Fruit fly (Drosophila melanogaster) whole organism, embryonic: ENCODE results near the gene Cyt-c1L.

Source experiments
- CG1024 ChIP-seq: fragments of 200-800 bp; sonication (Bioruptor generic); IDR thresholded peaks from 2 replicates; pipeline ENCODE4 v1.3.6; 2022; ENCODE audit warnings: missing biosample characterization, missing genetic modification characterization
- CG10321 ChIP-seq: fragments of 200-800 bp; sonication (Bioruptor generic); IDR thresholded peaks from 2 replicates; pipeline ENCODE4 v1.3.6; 2022; ENCODE audit warnings: missing biosample characterization, missing genetic modification characterization
- CG10565 ChIP-seq: fragments of 200-800 bp; sonication (Bioruptor generic); optimal IDR thresholded peaks from 3 replicates; lab custom pipeline; 2016; ENCODE audit warnings: missing biosample characterization, mild to moderate bottlenecking, missing genetic modification characterization
- CG11696 ChIP-seq: fragments of 200-800 bp; sonication (Bioruptor generic); IDR thresholded peaks from 2 replicates; pipeline ENCODE4 v1.3.6; 2022; ENCODE audit warnings: missing biosample characterization, missing genetic modification characterization
- CG12942 ChIP-seq: fragments of 200-800 bp; sonication (Bioruptor generic); optimal IDR thresholded peaks from 3 replicates; lab custom pipeline; 2016; ENCODE audit warnings: missing biosample characterization, missing genetic modification characterization
- CG14710 ChIP-seq: fragments of 200-800 bp; sonication (Bioruptor generic); optimal IDR thresholded peaks from 3 replicates; lab custom pipeline; 2019; ENCODE audit warnings: missing biosample characterization, mild to moderate bottlenecking, missing genetic modification characterization, moderate library complexity
- CG1529 ChIP-seq: fragments of 200-800 bp; sonication (Bioruptor generic); optimal IDR thresholded peaks from 3 replicates; lab custom pipeline; 2018; ENCODE audit warnings: missing biosample characterization, missing genetic modification characterization
- CG17359 ChIP-seq: fragments of 200-800 bp; sonication (Bioruptor generic); optimal IDR thresholded peaks from 3 replicates; lab custom pipeline; 2018; ENCODE audit warnings: missing biosample characterization, mild to moderate bottlenecking, missing genetic modification characterization, moderate library complexity
- CG17568 ChIP-seq: fragments of 200-800 bp; sonication (Bioruptor generic); optimal IDR thresholded peaks from 2 replicates; lab custom pipeline; 2018; ENCODE audit warnings: missing biosample characterization, mild to moderate bottlenecking, missing genetic modification characterization, moderate library complexity
- CG1832 ChIP-seq: fragments of 200-800 bp; sonication (Bioruptor generic); optimal IDR thresholded peaks from 2 replicates; lab custom pipeline; 2017; ENCODE audit warnings: missing biosample characterization, mild to moderate bottlenecking, missing genetic modification characterization, inconsistent platforms
- CG32532 ChIP-seq: fragments of 200-800 bp; sonication (Bioruptor generic); IDR thresholded peaks from 2 replicates; pipeline ENCODE4 v1.3.6; 2022; ENCODE audit warnings: missing biosample characterization, missing genetic modification characterization
- CG34224 ChIP-seq: fragments of 200-800 bp; sonication (Bioruptor generic); IDR thresholded peaks from 3 replicates; pipeline ENCODE4 v1.3.6; 2022; ENCODE audit warnings: missing biosample characterization, missing genetic modification characterization; ENCODE audit not compliant: partially characterized antibody
- CG3838 ChIP-seq: fragments of 200-800 bp; sonication (Bioruptor generic); optimal IDR thresholded peaks from 3 replicates; lab custom pipeline; 2016; ENCODE audit warnings: missing biosample characterization, missing genetic modification characterization
- CG4360 ChIP-seq: fragments of 200-800 bp; sonication (Bioruptor generic); IDR thresholded peaks from 2 replicates; pipeline ENCODE4 v1.3.6; 2022; ENCODE audit warnings: missing biosample characterization, missing genetic modification characterization
- CG4730 ChIP-seq: fragments of 200-800 bp; sonication (Bioruptor generic); IDR thresholded peaks from 2 replicates; pipeline ENCODE4 v1.3.6; 2022; ENCODE audit warnings: missing biosample characterization, missing genetic modification characterization
- CG4854 ChIP-seq: fragments of 200-800 bp; sonication (Bioruptor generic); optimal IDR thresholded peaks from 2 replicates; lab custom pipeline; 2016; ENCODE audit warnings: missing biosample characterization, missing genetic modification characterization, inconsistent platforms
- CG5953 ChIP-seq: fragments of 200-800 bp; sonication (Bioruptor generic); IDR thresholded peaks from 2 replicates; pipeline ENCODE4 v1.3.6; 2022; ENCODE audit warnings: missing biosample characterization, missing genetic modification characterization
- CG6765 ChIP-seq: fragments of 200-800 bp; sonication (Bioruptor generic); optimal IDR thresholded peaks from 3 replicates; lab custom pipeline; 2017; ENCODE audit warnings: missing biosample characterization, mild to moderate bottlenecking, missing genetic modification characterization
- CG7271 ChIP-seq: fragments of 200-800 bp; sonication (Bioruptor generic); optimal IDR thresholded peaks from 2 replicates; lab custom pipeline; 2018; ENCODE audit warnings: missing biosample characterization, mild to moderate bottlenecking, missing genetic modification characterization, moderate library complexity
- CG7928 ChIP-seq: fragments of 200-800 bp; sonication (Bioruptor generic); optimal IDR thresholded peaks from 2 replicates; lab custom pipeline; 2017; ENCODE audit warnings: missing biosample characterization, mild to moderate bottlenecking, missing genetic modification characterization
- Dek ChIP-seq: fragments of 200-800 bp; sonication (Bioruptor generic); optimal IDR thresholded peaks from 3 replicates; lab custom pipeline; 2019; ENCODE audit warnings: missing biosample characterization, mild to moderate bottlenecking, missing genetic modification characterization, moderate library complexity
- Doc3 ChIP-seq: fragments of 200-800 bp; sonication (Bioruptor generic); IDR thresholded peaks from 3 replicates; pipeline ENCODE4 v1.3.6; 2022; ENCODE audit warnings: missing biosample characterization, missing genetic modification characterization; ENCODE audit not compliant: partially characterized antibody
- Elba2 ChIP-seq: fragments of 200-800 bp; sonication (Bioruptor generic); optimal IDR thresholded peaks from 3 replicates; lab custom pipeline; 2016; ENCODE audit warnings: missing biosample characterization, missing genetic modification characterization
- Gsc ChIP-seq: fragments of 200-800 bp; sonication (Bioruptor generic); IDR thresholded peaks from 2 replicates; pipeline ENCODE4 v1.3.6; 2022; ENCODE audit warnings: missing biosample characterization, missing genetic modification characterization
- Max ChIP-seq: fragments of 200-800 bp; sonication (Bioruptor generic); optimal IDR thresholded peaks from 2 replicates; lab custom pipeline; 2016; ENCODE audit warnings: missing biosample characterization, mild to moderate bottlenecking, missing genetic modification characterization
- Med ChIP-seq: fragments of 200-800 bp; sonication (Bioruptor generic); peaks from one replicate; lab custom pipeline; 2016; ENCODE audit warnings: missing biosample characterization, missing genetic modification characterization, mild to moderate bottlenecking, inconsistent platforms, moderate library complexity
- Optix ChIP-seq: fragments of 200-800 bp; sonication (Bioruptor generic); IDR thresholded peaks from 3 replicates; pipeline ENCODE4 v1.3.6; 2022; ENCODE audit warnings: missing biosample characterization, missing genetic modification characterization
- YL-1 ChIP-seq: fragments of 200-800 bp; sonication (Bioruptor generic); optimal IDR thresholded peaks from 3 replicates; lab custom pipeline; 2017; ENCODE audit warnings: missing biosample characterization, mild to moderate bottlenecking, missing genetic modification characterization
- ase ChIP-seq: fragments of 200-800 bp; sonication (Bioruptor generic); IDR thresholded peaks from 3 replicates; pipeline ENCODE4 v1.3.6; 2022; ENCODE audit warnings: missing biosample characterization, missing genetic modification characterization
- ash1 ChIP-seq: fragments of 200-800 bp; sonication (Bioruptor generic); optimal IDR thresholded peaks from 2 replicates; lab custom pipeline; 2018; ENCODE audit warnings: missing biosample characterization, mild to moderate bottlenecking, missing genetic modification characterization
- cato ChIP-seq: fragments of 200-800 bp; sonication (Bioruptor generic); optimal IDR thresholded peaks from 2 replicates; lab custom pipeline; 2016; ENCODE audit warnings: missing biosample characterization, missing genetic modification characterization, borderline replicate concordance
- crc ChIP-seq: fragments of 200-800 bp; sonication (Bioruptor generic); optimal IDR thresholded peaks from 2 replicates; lab custom pipeline; 2016; ENCODE audit warnings: missing biosample characterization, missing genetic modification characterization
- dimm ChIP-seq: fragments of 200-800 bp; sonication (Bioruptor generic); IDR thresholded peaks from 2 replicates; pipeline ENCODE4 v1.3.6; 2022; ENCODE audit warnings: missing biosample characterization, missing genetic modification characterization
- disco-r ChIP-seq: fragments of 200-800 bp; sonication (Bioruptor generic); optimal IDR thresholded peaks from 2 replicates; lab custom pipeline; 2016; ENCODE audit warnings: missing biosample characterization, missing genetic modification characterization
- dm ChIP-seq: fragments of 200-800 bp; sonication (Bioruptor generic); optimal IDR thresholded peaks from 3 replicates; lab custom pipeline; 2016; ENCODE audit warnings: missing biosample characterization, missing genetic modification characterization
- esg ChIP-seq: fragments of 200-800 bp; sonication (Bioruptor generic); conservative IDR thresholded peaks from 2 replicates; pipeline ENCODE4 v1.3.6; 2022; ENCODE audit warnings: missing biosample characterization, missing genetic modification characterization
- fd102C ChIP-seq: fragments of 200-800 bp; sonication (Bioruptor generic); optimal IDR thresholded peaks from 2 replicates; lab custom pipeline; 2018; ENCODE audit warnings: missing biosample characterization, mild to moderate bottlenecking, missing genetic modification characterization, moderate library complexity
- fd64A ChIP-seq: fragments of 200-800 bp; sonication (Bioruptor generic); optimal IDR thresholded peaks from 3 replicates; lab custom pipeline; 2018; ENCODE audit warnings: missing biosample characterization, mild to moderate bottlenecking, missing genetic modification characterization
- fru ChIP-seq: fragments of >200 bp; optimal IDR thresholded peaks from 2 replicates; lab custom pipeline; 2017
- gcm2 ChIP-seq: fragments of 200-800 bp; sonication (Bioruptor generic); optimal IDR thresholded peaks from 2 replicates; lab custom pipeline; 2016; ENCODE audit warnings: missing biosample characterization, missing genetic modification characterization
- her ChIP-seq: fragments of 200-800 bp; sonication (Bioruptor generic); optimal IDR thresholded peaks from 2 replicates; lab custom pipeline; 2016; ENCODE audit warnings: missing biosample characterization, missing genetic modification characterization
- inv ChIP-seq: fragments of 200-800 bp; sonication (Bioruptor generic); IDR thresholded peaks from 2 replicates; pipeline ENCODE4 v1.3.6; 2022; ENCODE audit warnings: missing biosample characterization, missing genetic modification characterization; ENCODE audit not compliant: partially characterized antibody
- jigr1 ChIP-seq: fragments of 200-800 bp; sonication (Bioruptor generic); IDR thresholded peaks from 3 replicates; pipeline ENCODE4 v1.3.6; 2022; ENCODE audit warnings: missing biosample characterization, missing genetic modification characterization
- lov ChIP-seq, 2 experiments: fragments of 200-800 bp in 1 of 2; fragments of >200 bp in 1 of 2; sonication (Bioruptor generic) in 1 of 2; IDR thresholded peaks in 1 of 2; optimal IDR thresholded peaks in 1 of 2; 2 replicates in 1 of 2; 3 replicates in 1 of 2; pipeline versions ENCODE4 v1.3.6 to Lab custom; 2017 to 2022; ENCODE audit warnings: missing biosample characterization in 1 of 2, missing genetic modification characterization in 1 of 2
- luna ChIP-seq: fragments of 200-800 bp; sonication (Bioruptor generic); optimal IDR thresholded peaks from 2 replicates; lab custom pipeline; 2016; ENCODE audit warnings: missing biosample characterization, missing genetic modification characterization
- p53 ChIP-seq: fragments of 200-800 bp; sonication (Bioruptor generic); optimal IDR thresholded peaks from 2 replicates; lab custom pipeline; 2016; ENCODE audit warnings: missing biosample characterization, missing genetic modification characterization
- pnt ChIP-seq: fragments of 200-800 bp; sonication (Bioruptor generic); optimal IDR thresholded peaks from 3 replicates; lab custom pipeline; 2016; ENCODE audit warnings: missing biosample characterization, missing genetic modification characterization
- pum ChIP-seq: fragments of 200-800 bp; sonication (Bioruptor generic); optimal IDR thresholded peaks from 2 replicates; lab custom pipeline; 2016; ENCODE audit warnings: missing biosample characterization, missing genetic modification characterization
- run ChIP-seq: fragments of 200-800 bp; sonication (Bioruptor generic); optimal IDR thresholded peaks from 3 replicates; lab custom pipeline; 2018; ENCODE audit warnings: missing biosample characterization, mild to moderate bottlenecking, missing genetic modification characterization
- toy ChIP-seq: fragments of 200-800 bp; sonication (Bioruptor generic); IDR thresholded peaks from 2 replicates; pipeline ENCODE4 v1.3.6; 2022; ENCODE audit warnings: missing biosample characterization, missing genetic modification characterization
- usp ChIP-seq: fragments of >200 bp; optimal IDR thresholded peaks from 2 replicates; lab custom pipeline; 2017; ENCODE audit warnings: missing biosample characterization, missing genetic modification characterization
- wek ChIP-seq: fragments of 200-800 bp; sonication (Bioruptor generic); optimal IDR thresholded peaks from 3 replicates; lab custom pipeline; 2018; ENCODE audit warnings: missing biosample characterization, mild to moderate bottlenecking, missing genetic modification characterization, moderate library complexity

The Cyt-c1L gene

DNA sequence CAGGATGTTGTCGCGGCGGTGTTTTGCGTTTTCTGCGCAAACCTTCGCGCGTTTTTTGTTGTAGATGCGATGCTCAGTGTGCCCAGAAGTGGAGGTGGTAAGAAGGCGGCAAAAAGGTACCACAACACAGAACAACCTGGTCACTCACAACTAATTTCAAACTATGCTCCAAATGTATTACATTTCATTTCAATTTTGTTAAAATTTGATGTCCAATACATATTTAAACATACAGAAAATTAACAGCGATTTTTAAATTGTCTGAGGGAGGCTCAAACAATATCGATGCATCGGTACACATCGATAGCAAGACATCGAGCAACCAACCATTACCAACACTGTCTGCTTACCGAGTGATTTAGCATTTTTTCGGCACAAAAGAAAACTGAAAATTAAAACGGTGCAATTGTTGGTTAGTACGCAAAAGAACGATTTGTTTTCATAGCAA lies 50.7 kb downstream of the Cyt-c1L start, which contains the start of the genes Slbp and Rpn2 (continued):
- peak; percentile 41 for TF ChIP-seq her
- no peak for TF ChIP-seq CG11696 (GFP tag; lab: Robert Waterston, UW)
- no peak for TF ChIP-seq fru (lab: Kevin White, UChicago)
- TF ChIP-seq CG4854 (GFP tag; lab: Kevin White, UChicago), result peak; percentile 37
- peak; percentile 27 for TF ChIP-seq pum (GFP tag; lab: Kevin White, UChicago)
- no peak for TF ChIP-seq ase (GFP tag; lab: Robert Waterston, UW)
- TF ChIP-seq CG5953 (GFP tag; lab: Robert Waterston, UW), result no peak
- no peak for TF ChIP-seq ash1 (GFP tag; lab: Kevin White, UChicago)
- TF ChIP-seq pnt (GFP tag; lab: Kevin White, UChicago), result no peak
- peak; percentile 60 for TF ChIP-seq dm (GFP tag; lab: Kevin White, UChicago)
- TF ChIP-seq toy (GFP tag; lab: Robert Waterston, UW), result no peak
- TF ChIP-seq CG17568 (GFP tag; lab: Kevin White, UChicago), result no peak
- TF ChIP-seq inv (GFP tag; lab: Robert Waterston, UW), result peak; percentile 87
- no peak for TF ChIP-seq usp
- TF ChIP-seq Doc3 (GFP tag; lab: Robert Waterston, UW), result peak; percentile 95
- no peak for TF ChIP-seq fd64A (GFP tag; lab: Kevin White, UChicago)
- TF ChIP-seq CG10565 (GFP tag; lab: Kevin White, UChicago), result no peak
- no peak for TF ChIP-seq lov (optimal IDR thresholded peaks at IDR 0.05; lab: Kevin White, UChicago)
- TF ChIP-seq lov (GFP tag; IDR thresholded peaks at IDR 0.05; lab: Robert Waterston, UW), result no peak
- TF ChIP-seq CG7928, result peak; percentile 16
- TF ChIP-seq jigr1 (GFP tag; lab: Robert Waterston, UW), result no peak
- TF ChIP-seq CG1832 (GFP tag; lab: Kevin White, UChicago), result no peak
- TF ChIP-seq Dek, result no peak
- peak; percentile 79 for TF ChIP-seq CG4360 (GFP tag; lab: Robert Waterston, UW)
- no peak for TF ChIP-seq fd102C (GFP tag; lab: Kevin White, UChicago)
- TF ChIP-seq gcm2 (GFP tag; lab: Kevin White, UChicago), result no peak
- no peak for TF ChIP-seq Gsc (GFP tag; lab: Robert Waterston, UW)
- 0 out of 2 replicates have a peak, but pooled peaks have one; percentile 33 for TF ChIP-seq CG32532 (GFP tag; lab: Robert Waterston, UW)
- no peak for TF ChIP-seq cato (GFP tag; lab: Kevin White, UChicago)
- TF ChIP-seq Max, result peak; percentile 43
- peak; percentile 49 for TF ChIP-seq p53 (GFP tag; lab: Kevin White, UChicago)
- TF ChIP-seq Med (GFP tag; lab: Kevin White, UChicago), result peak; percentile 93
- no peak for TF ChIP-seq dimm
- TF ChIP-seq run (tag; lab: Kevin White, UChicago), result no peak
- TF ChIP-seq Optix, result no peak
- no peak for TF ChIP-seq CG3838
- TF ChIP-seq CG1529 (GFP tag; lab: Kevin White, UChicago), result no peak
- TF ChIP-seq CG12942, result peak; percentile 2
- no peak for TF ChIP-seq wek
- TF ChIP-seq CG7271, result peak; percentile 20
- no peak for TF ChIP-seq CG10321 (GFP tag; lab: Robert Waterston, UW)
- TF ChIP-seq CG14710, result peak; percentile 83
- no peak for TF ChIP-seq esg (GFP tag; lab: Robert Waterston, UW)
- peak; percentile 88 for TF ChIP-seq YL-1 (GFP tag; lab: Kevin White, UChicago)
- TF ChIP-seq CG4730 (GFP tag; lab: Robert Waterston, UW), result no peak
- no peak for TF ChIP-seq CG17359 (tag; lab: Kevin White, UChicago)
- TF ChIP-seq luna (GFP tag; lab: Kevin White, UChicago), result no peak
- peak; percentile 40 for TF ChIP-seq Elba2 (GFP tag; lab: Kevin White, UChicago)
- no peak for TF ChIP-seq CG1024 (GFP tag; lab: Robert Waterston, UW)
- no peak for TF ChIP-seq disco-r
- TF ChIP-seq crc (GFP tag; lab: Kevin White, UChicago), result no peak
- TF ChIP-seq CG6765 (GFP tag; lab: Kevin White, UChicago), result no peak
- peak; percentile 97 for TF ChIP-seq CG34224 (GFP tag; lab: Robert Waterston, UW)
